Worm (Caenorhabditis elegans) whole organism, L1 larva: ENCODE results near the gene srsx-15.

Experiments
- C04F5.9 ChIP-seq: sonication (generic microtip); optimal IDR thresholded peaks from 2 replicates; lab custom pipeline; 2016; ENCODE audit warnings: missing genetic modification characterization, missing compliant biosample characterization
- C16A3.4 ChIP-seq: fragments of 150-350 bp; optimal IDR thresholded peaks from 2 replicates; lab custom pipeline; 2014; ENCODE audit warnings: missing biosample characterization, missing genetic modification characterization
- C34B4.2 ChIP-seq: sonication (generic microtip); optimal IDR thresholded peaks from 2 replicates; lab custom pipeline; 2017; ENCODE audit warnings: mild to moderate bottlenecking, missing genetic modification characterization, missing compliant biosample characterization
- F16B12.6 ChIP-seq: fragments of 150-350 bp; optimal IDR thresholded peaks from 2 replicates; lab custom pipeline; 2014; ENCODE audit warnings: missing biosample characterization, missing genetic modification characterization
- aha-1 ChIP-seq: fragments of 150-350 bp; optimal IDR thresholded peaks from 2 replicates; lab custom pipeline; 2014; ENCODE audit warnings: missing biosample characterization, missing genetic modification characterization
- aly-2 ChIP-seq: fragments of 150-350 bp; optimal IDR thresholded peaks from 2 replicates; lab custom pipeline; 2014; ENCODE audit warnings: missing biosample characterization, missing genetic modification characterization
- blmp-1 ChIP-seq: fragments of 150-350 bp; optimal IDR thresholded peaks from 2 replicates; lab custom pipeline; 2014; ENCODE audit warnings: missing biosample characterization, missing genetic modification characterization
- dpl-1 ChIP-seq, 3 experiments: fragments of 150-350 bp in 2 of 3; sonication (generic microtip) in 1 of 3; optimal IDR thresholded peaks; 2 replicates each; lab custom pipeline; 2014 to 2017; ENCODE audit warnings: missing biosample characterization in 3 of 3, missing genetic modification characterization in 3 of 3, missing genetic modification reagents in 3 of 3
- dsc-1 ChIP-seq: sonication (generic microtip); optimal IDR thresholded peaks from 2 replicates; lab custom pipeline; 2016; ENCODE audit warnings: mild to moderate bottlenecking, missing genetic modification characterization, missing compliant biosample characterization
- efl-3 ChIP-seq: fragments of 200-800 bp; sonication (Bioruptor generic); optimal IDR thresholded peaks from 2 replicates; lab custom pipeline; 2018; ENCODE audit warnings: mild to moderate bottlenecking, missing genetic modification characterization, missing compliant biosample characterization
- egl-27 ChIP-seq, 2 experiments: fragments of 150-350 bp in 1 of 2; sonication (generic microtip); optimal IDR thresholded peaks; 3 replicates each; lab custom pipeline; 2017 to 2018; ENCODE audit warnings: missing biosample characterization in 2 of 2, missing genetic modification characterization in 2 of 2, missing genetic modification reagents in 2 of 2
- elt-2 ChIP-seq: sonication (generic microtip); optimal IDR thresholded peaks from 2 replicates; lab custom pipeline; 2016; ENCODE audit warnings: missing genetic modification characterization, mild to moderate bottlenecking, inconsistent platforms, missing compliant biosample characterization, missing genetic modification reagents
- elt-3 ChIP-seq, 6 experiments: fragments of 150-350 bp in 1 of 6; sonication (generic microtip); optimal IDR thresholded peaks; 2 replicates each; lab custom pipeline; 2017 to 2018; ENCODE audit warnings: missing biosample characterization in 6 of 6, missing genetic modification characterization in 6 of 6, inconsistent platforms in 1 of 6
- fkh-4 ChIP-seq: sonication (generic microtip); optimal IDR thresholded peaks from 2 replicates; lab custom pipeline; 2016; ENCODE audit warnings: missing compliant biosample characterization, missing genetic modification characterization, borderline replicate concordance
- fkh-8 ChIP-seq: sonication (generic microtip); optimal IDR thresholded peaks from 2 replicates; lab custom pipeline; 2016; ENCODE audit warnings: mild to moderate bottlenecking, missing genetic modification characterization, missing compliant biosample characterization
- fos-1 ChIP-seq: fragments of 150-350 bp; optimal IDR thresholded peaks from 2 replicates; lab custom pipeline; 2014; ENCODE audit warnings: missing biosample characterization, missing genetic modification characterization
- grh-1 ChIP-seq: fragments of 200-800 bp; sonication (Bioruptor generic); IDR thresholded peaks from 2 replicates; pipeline ENCODE4 v1.3.6; 2022; ENCODE audit warnings: missing genetic modification reagents, missing genetic modification characterization, missing compliant biosample characterization
- hpl-2 ChIP-seq: fragments of 150-350 bp; optimal IDR thresholded peaks from 2 replicates; lab custom pipeline; 2014; ENCODE audit warnings: missing biosample characterization, missing genetic modification reagents, missing genetic modification characterization
- irx-1 ChIP-seq: sonication (generic microtip); optimal IDR thresholded peaks from 2 replicates; lab custom pipeline; 2016; ENCODE audit warnings: missing genetic modification characterization, missing compliant biosample characterization
- isw-1 ChIP-seq: fragments of 200-800 bp; sonication (Bioruptor generic); IDR thresholded peaks from 2 replicates; pipeline ENCODE4 v1.3.6; 2022; ENCODE audit warnings: missing genetic modification characterization, missing compliant biosample characterization
- jun-1 ChIP-seq: fragments of 150-350 bp; optimal IDR thresholded peaks from 2 replicates; lab custom pipeline; 2014; ENCODE audit warnings: missing biosample characterization, missing genetic modification reagents, missing genetic modification characterization
- lin-14 ChIP-seq: fragments of 200-800 bp; sonication (Bioruptor generic); optimal IDR thresholded peaks from 2 replicates; lab custom pipeline; 2018; ENCODE audit warnings: mild to moderate bottlenecking, missing genetic modification characterization, moderate library complexity, missing compliant biosample characterization
- lin-39 ChIP-seq: fragments of 150-350 bp; optimal IDR thresholded peaks from 2 replicates; lab custom pipeline; 2014; ENCODE audit warnings: missing biosample characterization, missing genetic modification reagents, missing genetic modification characterization
- lsy-2 ChIP-seq, 2 experiments: fragments of 150-350 bp; optimal IDR thresholded peaks; 2 replicates each; lab custom pipeline; 2014; ENCODE audit warnings: missing biosample characterization in 2 of 2, missing genetic modification characterization in 2 of 2
- mdl-1 ChIP-seq, 2 experiments: fragments of 150-350 bp; optimal IDR thresholded peaks; 2 replicates each; lab custom pipeline; 2014 to 2017; ENCODE audit warnings: missing biosample characterization in 2 of 2, missing genetic modification characterization in 2 of 2, inconsistent platforms in 1 of 2
- nhr-11 ChIP-seq: fragments of 150-350 bp; optimal IDR thresholded peaks from 2 replicates; lab custom pipeline; 2014; ENCODE audit warnings: missing biosample characterization, missing genetic modification characterization
- nhr-20 ChIP-seq: sonication (generic microtip); optimal IDR thresholded peaks from 2 replicates; lab custom pipeline; 2016; ENCODE audit warnings: mild to moderate bottlenecking, missing genetic modification characterization, missing compliant biosample characterization
- nhr-237 ChIP-seq: fragments of 150-350 bp; optimal IDR thresholded peaks from 2 replicates; lab custom pipeline; 2014; ENCODE audit warnings: missing biosample characterization, missing genetic modification characterization
- nhr-47 ChIP-seq: sonication (generic microtip); optimal IDR thresholded peaks from 2 replicates; lab custom pipeline; 2016; ENCODE audit warnings: mild to moderate bottlenecking, missing genetic modification characterization, moderate library complexity, missing compliant biosample characterization
- nhr-71 ChIP-seq: sonication (generic microtip); optimal IDR thresholded peaks from 2 replicates; lab custom pipeline; 2016; ENCODE audit warnings: mild to moderate bottlenecking, missing genetic modification characterization, moderate library complexity, missing compliant biosample characterization
- nhr-77 ChIP-seq: fragments of 150-350 bp; optimal IDR thresholded peaks from 2 replicates; lab custom pipeline; 2014; ENCODE audit warnings: missing biosample characterization, missing genetic modification characterization
- nhr-85 ChIP-seq: sonication (generic microtip); peaks from one replicate; lab custom pipeline; 2016; ENCODE audit warnings: missing genetic modification characterization, inconsistent platforms, missing compliant biosample characterization
- nhr-90 ChIP-seq: sonication (generic microtip); optimal IDR thresholded peaks from 2 replicates; lab custom pipeline; 2016; ENCODE audit warnings: mild to moderate bottlenecking, missing genetic modification characterization, missing compliant biosample characterization; ENCODE audit not compliant: poor library complexity
- pag-3 ChIP-seq: sonication (generic microtip); optimal IDR thresholded peaks from 2 replicates; lab custom pipeline; 2017; ENCODE audit warnings: missing genetic modification characterization, mild to moderate bottlenecking, missing compliant biosample characterization, antibody characterized with exemption, borderline replicate concordance; ENCODE audit not compliant: insufficient read depth
- pax-3 ChIP-seq: fragments of 200-800 bp; sonication (Bioruptor generic); optimal IDR thresholded peaks from 2 replicates; lab custom pipeline; 2018; ENCODE audit warnings: mild to moderate bottlenecking, missing genetic modification characterization, moderate library complexity, missing compliant biosample characterization
- rnt-1 ChIP-seq: sonication (generic microtip); optimal IDR thresholded peaks from 2 replicates; lab custom pipeline; 2016; ENCODE audit warnings: mild to moderate bottlenecking, missing genetic modification characterization, moderate library complexity, missing compliant biosample characterization
- snpc-4 ChIP-seq: fragments of 150-350 bp; optimal IDR thresholded peaks from 2 replicates; lab custom pipeline; 2014; ENCODE audit warnings: missing biosample characterization, missing genetic modification characterization
- snu-23 ChIP-seq: sonication (generic microtip); optimal IDR thresholded peaks from 2 replicates; lab custom pipeline; 2016; ENCODE audit warnings: missing genetic modification characterization, missing compliant biosample characterization
- sptf-1 ChIP-seq: fragments of 150-350 bp; optimal IDR thresholded peaks from 2 replicates; lab custom pipeline; 2014; ENCODE audit warnings: missing biosample characterization, missing genetic modification characterization
- sup-37 ChIP-seq: fragments of 200-800 bp; sonication (Bioruptor generic); optimal IDR thresholded peaks from 2 replicates; lab custom pipeline; 2018; ENCODE audit warnings: mild to moderate bottlenecking, missing genetic modification characterization, missing compliant biosample characterization
- swsn-7 ChIP-seq: sonication (generic microtip); optimal IDR thresholded peaks from 2 replicates; lab custom pipeline; 2016; ENCODE audit warnings: missing genetic modification characterization, missing compliant biosample characterization
- tbx-2 ChIP-seq: sonication (generic microtip); optimal IDR thresholded peaks from 2 replicates; lab custom pipeline; 2016; ENCODE audit warnings: missing genetic modification characterization, missing compliant biosample characterization
- unc-30 ChIP-seq: sonication (generic microtip); optimal IDR thresholded peaks from 2 replicates; lab custom pipeline; 2017; ENCODE audit warnings: missing biosample characterization, missing genetic modification characterization
- unc-86 ChIP-seq: sonication (generic microtip); optimal IDR thresholded peaks from 2 replicates; lab custom pipeline; 2016; ENCODE audit warnings: missing genetic modification characterization, missing compliant biosample characterization
- unc-98 ChIP-seq: fragments of 200-800 bp; sonication (Bioruptor generic); IDR thresholded peaks from 2 replicates; pipeline ENCODE4 v1.3.6; 2022; ENCODE audit warnings: missing genetic modification characterization, missing compliant biosample characterization
- vab-15 ChIP-seq: sonication (generic microtip); optimal IDR thresholded peaks from 2 replicates; lab custom pipeline; 2017; ENCODE audit warnings: missing genotype, mild to moderate bottlenecking, missing genetic modification characterization, missing compliant biosample characterization
- xbp-1 ChIP-seq: sonication (generic microtip); optimal IDR thresholded peaks from 2 replicates; lab custom pipeline; 2016; ENCODE audit warnings: missing genetic modification characterization, missing compliant biosample characterization
- zag-1 ChIP-seq: fragments of 150-350 bp; optimal IDR thresholded peaks from 2 replicates; lab custom pipeline; 2014; ENCODE audit warnings: missing biosample characterization, missing genetic modification characterization
- zip-4 ChIP-seq: fragments of 200-800 bp; sonication (Bioruptor generic); optimal IDR thresholded peaks from 2 replicates; lab custom pipeline; 2018; ENCODE audit warnings: mild to moderate bottlenecking, missing genetic modification characterization, moderate library complexity, missing compliant biosample characterization

The srsx-15 gene

ce11 chrIV:5657126-5657666 is 33.6 kb upstream of the srsx-15 start (continued):
- TF ChIP-seq elt-3 (tag; optimal IDR thresholded peaks at IDR 0.05; lab: Kevin White, UChicago) (peak in 3 of 6 experiments; percentile 51 to 83 (median 73)), nhr-47 (peak; percentile 87), sup-37 (GFP tag; lab: Kevin White, UChicago) (peak; percentile 18), lsy-2 (tag; optimal IDR thresholded peaks at IDR 0.05; lab: Kevin White, UChicago) (peak; percentile 73 to 81), fkh-8 (tag; lab: Kevin White, UChicago) (peak; percentile 83), C34B4.2 (no peak), grh-1 (GFP tag; lab: Robert Waterston, UW) (peak; percentile 70), jun-1 (tag; lab: Kevin White, UChicago) (peak; percentile 78), irx-1 (tag; lab: Kevin White, UChicago) (peak; percentile 75), sptf-1 (no peak), mdl-1 (tag; optimal IDR thresholded peaks at IDR 0.05; lab: Kevin White, UChicago) (peak in 1 of 2 experiments; percentile 82), pax-3 (tag; lab: Kevin White, UChicago) (peak; percentile 51), lin-14 (GFP tag; lab: Kevin White, UChicago) (peak; percentile 96), dsc-1 (peak; percentile 44), egl-27 (tag; optimal IDR thresholded peaks at IDR 0.05; lab: Kevin White, UChicago) (peak in 1 of 2 experiments; percentile 79), nhr-71 (tag; lab: Kevin White, UChicago) (peak; percentile 95), swsn-7 (tag; lab: Kevin White, UChicago) (peak; percentile 81), nhr-237 (tag; lab: Kevin White, UChicago) (peak; percentile 45), unc-86 (tag; lab: Kevin White, UChicago) (peak; percentile 1), F16B12.6 (tag; lab: Kevin White, UChicago) (no peak), fos-1 (peak; percentile 48), xbp-1 (peak; percentile 71), nhr-85 (tag; lab: Kevin White, UChicago) (peak; percentile 99), snpc-4 (tag; lab: Kevin White, UChicago) (peak; percentile 54), snu-23 (GFP tag; lab: Kevin White, UChicago) (peak; percentile 93), isw-1 (GFP tag; lab: Robert Waterston, UW) (peak; percentile 63), blmp-1 (tag; lab: Kevin White, UChicago) (peak; percentile 83), elt-2 (tag; lab: Kevin White, UChicago) (no peak), nhr-77 (peak; percentile 92)

- TF ChIP-seq C04F5.9 (tag; lab: Kevin White, UChicago) (no peak), pag-3 (tag; lab: Kevin White, UChicago) (no peak), nhr-85 (tag; lab: Kevin White, UChicago) (peak; percentile 95), rnt-1 (peak; percentile 31), irx-1 (tag; lab: Kevin White, UChicago) (peak; percentile 26), fos-1 (no peak), lin-14 (GFP tag; lab: Kevin White, UChicago) (peak; percentile 84), snpc-4 (tag; lab: Kevin White, UChicago) (no peak), zag-1 (tag; lab: Kevin White, UChicago) (no peak), lin-39 (tag; lab: Kevin White, UChicago) (no peak), zip-4 (GFP tag; lab: Kevin White, UChicago) (peak; percentile 83), lsy-2 (tag; optimal IDR thresholded peaks at IDR 0.05; lab: Kevin White, UChicago) (peak; percentile 44 to 53), unc-30 (no peak), efl-3 (GFP tag; lab: Kevin White, UChicago) (no peak), fkh-4 (tag; lab: Kevin White, UChicago) (no peak), grh-1 (GFP tag; lab: Robert Waterston, UW) (peak; percentile 48; the same call in 1 of the 2 replicates), unc-98 (GFP tag; lab: Robert Waterston, UW) (no peak), nhr-77 (peak; percentile 51), mdl-1 (tag; optimal IDR thresholded peaks at IDR 0.05; lab: Kevin White, UChicago) (peak in 1 of 2 experiments; percentile 4), tbx-2 (tag; lab: Kevin White, UChicago) (peak; percentile 45), aly-2 (tag; lab: Kevin White, UChicago) (no peak), nhr-20 (tag; lab: Kevin White, UChicago) (peak; percentile 84), dpl-1 (GFP tag; optimal IDR thresholded peaks at IDR 0.05; lab: Kevin White, UChicago) (peak; percentile 60 to 78 (median 75)), blmp-1 (tag; lab: Kevin White, UChicago) (peak; percentile 59), vab-15 (tag; lab: Kevin White, UChicago) (no peak), nhr-11 (tag; lab: Kevin White, UChicago) (no peak), nhr-90 (tag; lab: Kevin White, UChicago) (peak; percentile 62), sup-37 (GFP tag; lab: Kevin White, UChicago) (no peak), aha-1 (tag; lab: Kevin White, UChicago) (peak; percentile 93), hpl-2 (GFP tag; lab: Kevin White, UChicago) (no peak), nhr-237 (tag; lab: Kevin White, UChicago) (peak; percentile 82), C16A3.4 (tag; lab: Kevin White, UChicago) (peak; percentile 41)
These were observed 32.4 kb upstream of the srsx-15 start for ce11 chrIV:5655966-5656389.
